Worm (Caenorhabditis elegans) whole organism, mixed stage, embryonic: Measurements from ENCODE around the gene T19H5.6.
"Not testable (repeated sequence)": the region's sequence is repeated elsewhere in the genome, so short reads cannot be mapped to it uniquely, and the experiment has no call there.

Source experiments
- ces-1 ChIP-seq: fragments of 150-350 bp; optimal IDR thresholded peaks from 2 replicates; lab custom pipeline; 2014; ENCODE audit warnings: missing biosample characterization, missing genetic modification reagents, missing genetic modification characterization
- elt-3 ChIP-seq: fragments of 150-350 bp; optimal IDR thresholded peaks from 2 replicates; lab custom pipeline; 2014; ENCODE audit warnings: missing biosample characterization, missing genetic modification characterization
- lsy-2 ChIP-seq: fragments of 150-350 bp; optimal IDR thresholded peaks from 2 replicates; lab custom pipeline; 2014; ENCODE audit warnings: missing biosample characterization, missing genetic modification characterization
- mls-2 ChIP-seq: sonication (generic microtip); optimal IDR thresholded peaks from 2 replicates; lab custom pipeline; 2016; ENCODE audit warnings: mild to moderate bottlenecking, missing genetic modification characterization, moderate library complexity, missing compliant biosample characterization
- nhr-237 ChIP-seq: fragments of 150-350 bp; optimal IDR thresholded peaks from 2 replicates; lab custom pipeline; 2014; ENCODE audit warnings: missing biosample characterization, missing genetic modification characterization
- nhr-28 ChIP-seq: fragments of 150-350 bp; optimal IDR thresholded peaks from 2 replicates; lab custom pipeline; 2014; ENCODE audit warnings: missing biosample characterization, missing genetic modification characterization
- nhr-76 ChIP-seq: sonication (generic microtip); optimal IDR thresholded peaks from 2 replicates; lab custom pipeline; 2017; ENCODE audit warnings: missing biosample characterization, missing genetic modification characterization
- pha-4 ChIP-seq: fragments of 150-350 bp; optimal IDR thresholded peaks from 2 replicates; lab custom pipeline; 2018; ENCODE audit warnings: missing biosample characterization, missing genetic modification reagents, missing genetic modification characterization
- snpc-4 ChIP-seq: fragments of 150-350 bp; optimal IDR thresholded peaks from 2 replicates; lab custom pipeline; 2014; ENCODE audit warnings: missing biosample characterization, missing genetic modification characterization
- unc-39 ChIP-seq: fragments of 150-350 bp; optimal IDR thresholded peaks from 2 replicates; lab custom pipeline; 2014; ENCODE audit warnings: missing biosample characterization, missing genetic modification characterization
- unc-62 ChIP-seq: fragments of 150-350 bp; optimal IDR thresholded peaks from 2 replicates; lab custom pipeline; 2014; ENCODE audit warnings: missing biosample characterization, missing genetic modification reagents, missing genetic modification characterization

- not testable (repeated sequence) for TF ChIP-seq nhr-76; unc-62; nhr-237 (tag; lab: Kevin White, UChicago); lsy-2 (tag; lab: Kevin White, UChicago); unc-39 (tag; lab: Kevin White, UChicago); ces-1; nhr-28; mls-2 (tag; lab: Kevin White, UChicago); elt-3 (tag; lab: Kevin White, UChicago); pha-4 (tag; lab: Kevin White, UChicago); snpc-4 (tag; lab: Kevin White, UChicago)
These were observed 8.1 kb downstream of the T19H5.6 start, which contains the start of gene chil-21 for ce11 chrII:9461881-9462280.
